Worm (Caenorhabditis elegans): ENCODE data around the gene rpn-6.1.

Gene rpn-6.1

ce11 chrIII:6971662-6972284, 10.0 kb upstream of the rpn-6.1 start, which contains the start of the genes eef-1A.1 and rfc-4:
Gene eef-1A.1 (minus strand): TSS chrIII:6971712.
Gene rfc-4 (plus strand): TSS chrIII:6972253.
- peak; percentile 99 for TF ChIP-seq egl-5 (tag; optimal IDR thresholded peaks at IDR 0.05)
- TF ChIP-seq unc-39 (tag; optimal IDR thresholded peaks at IDR 0.05), result no peak
- no peak for TF ChIP-seq nhr-237 (tag; optimal IDR thresholded peaks at IDR 0.05)
- TF ChIP-seq nhr-76 (tag; optimal IDR thresholded peaks at IDR 0.05), result peak; percentile 41
- TF ChIP-seq nhr-25 (tag; optimal IDR thresholded peaks at IDR 0.05), result peak; percentile 98
- TF ChIP-seq ama-1 (optimal IDR thresholded peaks at IDR 0.05), result peak; percentile 79
- TF ChIP-seq mdl-1 (tag; optimal IDR thresholded peaks at IDR 0.05), result peak; percentile 21
- peak; percentile 98 for TF ChIP-seq lin-39 (tag; optimal IDR thresholded peaks at IDR 0.05)
- TF ChIP-seq ceh-28 (tag; optimal IDR thresholded peaks at IDR 0.05), result peak; percentile 77
- peak; percentile 91 for TF ChIP-seq snpc-4 (tag; optimal IDR thresholded peaks at IDR 0.05)
- peak; percentile 86 for TF ChIP-seq nhr-43 (tag; optimal IDR thresholded peaks at IDR 0.05; ENCODE audit: poor library complexity, severe bottlenecking)
- TF ChIP-seq jun-1 (tag; optimal IDR thresholded peaks at IDR 0.05), result peak; percentile 93
- TF ChIP-seq eor-1 (tag; optimal IDR thresholded peaks at IDR 0.05), result no peak
- peak; percentile 88 for TF ChIP-seq nhr-11 (tag; optimal IDR thresholded peaks at IDR 0.05)
- peak; percentile 94 for TF ChIP-seq R02D3.7 (tag; optimal IDR thresholded peaks at IDR 0.05)
- TF ChIP-seq ZK546.5 (tag; optimal IDR thresholded peaks at IDR 0.05), result peak; percentile 97
- peak; percentile 60 for TF ChIP-seq ztf-4 (tag; optimal IDR thresholded peaks at IDR 0.05)
- no peak for TF ChIP-seq mml-1 (tag; optimal IDR thresholded peaks at IDR 0.05)
- no peak for TF ChIP-seq nhr-12 (tag; optimal IDR thresholded peaks at IDR 0.05)
- TF ChIP-seq fkh-2 (tag; optimal IDR thresholded peaks at IDR 0.05), result no peak
- no peak for TF ChIP-seq ceh-9 (tag; optimal IDR thresholded peaks at IDR 0.05)
- TF ChIP-seq nhr-28 (tag; optimal IDR thresholded peaks at IDR 0.05), result no peak
- TF ChIP-seq elt-2 (tag; optimal IDR thresholded peaks at IDR 0.05), result peak; percentile 82
- TF ChIP-seq ztf-11 (tag; optimal IDR thresholded peaks at IDR 0.05), result no peak
- peak; percentile 51 for TF ChIP-seq fos-1 (tag; optimal IDR thresholded peaks at IDR 0.05)
- TF ChIP-seq fkh-10 (GFP tag; optimal IDR thresholded peaks at IDR 0.05), result peak; percentile 90
- no peak for TF ChIP-seq sea-2 (GFP tag; optimal IDR thresholded peaks at IDR 0.05)
- TF ChIP-seq nhr-23 (tag; optimal IDR thresholded peaks at IDR 0.05), result peak; percentile 99
- peak; percentile 71 for TF ChIP-seq tbx-2 (tag; optimal IDR thresholded peaks at IDR 0.05)
- TF ChIP-seq unc-62 (GFP tag; optimal IDR thresholded peaks at IDR 0.05), result peak; percentile 47
- TF ChIP-seq ceh-82 (tag; optimal IDR thresholded peaks at IDR 0.05), result peak; percentile 72
- peak in 1 of 3 experiments; percentile 65 for TF ChIP-seq elt-3 (tag; optimal IDR thresholded peaks at IDR 0.05)
- no peak for TF ChIP-seq nhr-67 (tag; optimal IDR thresholded peaks at IDR 0.05)
- peak; percentile 85 for TF ChIP-seq hmg-11 (tag; optimal IDR thresholded peaks at IDR 0.05)
- peak; percentile 99 for TF ChIP-seq lin-15B (tag; optimal IDR thresholded peaks at IDR 0.05)
- no peak for TF ChIP-seq zag-1 (tag; optimal IDR thresholded peaks at IDR 0.05)
- peak; percentile 59 for TF ChIP-seq ceh-16 (tag; optimal IDR thresholded peaks at IDR 0.05)
- TF ChIP-seq aly-2 (tag; optimal IDR thresholded peaks at IDR 0.05), result peak; percentile 59
- TF ChIP-seq skn-1 (tag; optimal IDR thresholded peaks at IDR 0.05), result peak; percentile 94
- TF ChIP-seq lsy-12 (tag; optimal IDR thresholded peaks at IDR 0.05), result peak; percentile 95
- no peak for TF ChIP-seq daf-12 (tag; optimal IDR thresholded peaks at IDR 0.05)
- TF ChIP-seq elt-1 (tag; optimal IDR thresholded peaks at IDR 0.05), result peak; percentile 70
- peak; percentile 19 for TF ChIP-seq nhr-77 (tag; optimal IDR thresholded peaks at IDR 0.05)
- peak; percentile 96 for TF ChIP-seq pqm-1 (tag; optimal IDR thresholded peaks at IDR 0.05)
- TF ChIP-seq pha-4 (tag; optimal IDR thresholded peaks at IDR 0.05), result peak; percentile 100
- peak; percentile 36 for TF ChIP-seq egl-27 (tag; optimal IDR thresholded peaks at IDR 0.05)
- TF ChIP-seq nfya-1 (tag; optimal IDR thresholded peaks at IDR 0.05; ENCODE audit: insufficient read depth), result peak; percentile 99
